Worm (Caenorhabditis elegans) whole organism, young adult: ENCODE measurements around the gene sre-46.
A peak's percentile ranks its signal among the peaks of the same experiment; 100 is the strongest.

ENCODE experiments used
- B0035.1 ChIP-seq: sonication (generic microtip); optimal IDR thresholded peaks from 2 replicates; lab custom pipeline; 2016; ENCODE audit warnings: missing genetic modification characterization, mild to moderate bottlenecking, missing compliant biosample characterization, missing genotype, missing genetic modification reagents
- B0336.3 ChIP-seq: fragments of 200-800 bp; sonication (Bioruptor generic); IDR thresholded peaks from 2 replicates; pipeline ENCODE4 v1.3.6; 2022; ENCODE audit warnings: missing genetic modification characterization, missing compliant biosample characterization
- F10E7.11 ChIP-seq: sonication (generic microtip); optimal IDR thresholded peaks from 2 replicates; lab custom pipeline; 2017; ENCODE audit warnings: mild to moderate bottlenecking, missing genetic modification characterization, moderate library complexity, missing compliant biosample characterization
- F23B12.7 ChIP-seq: sonication (generic microtip); optimal IDR thresholded peaks from 2 replicates; lab custom pipeline; 2017; ENCODE audit warnings: missing genetic modification characterization, mild to moderate bottlenecking, missing compliant biosample characterization, antibody characterized with exemption, moderate library complexity; ENCODE audit not compliant: insufficient read depth
- F33H1.4 ChIP-seq: fragments of 200-800 bp; sonication (Bioruptor generic); IDR thresholded peaks from 2 replicates; pipeline ENCODE4 v1.3.6; 2022; ENCODE audit warnings: missing genetic modification reagents, missing genetic modification characterization, missing compliant biosample characterization
- F37B4.10 ChIP-seq: fragments of 200-800 bp; sonication (Bioruptor generic); IDR thresholded peaks from 2 replicates; pipeline ENCODE4 v1.3.6; 2022; ENCODE audit warnings: missing genetic modification characterization, missing compliant biosample characterization
- F39B2.1 ChIP-seq: fragments of 200-800 bp; sonication (Bioruptor generic); IDR thresholded peaks from 2 replicates; pipeline ENCODE4 v1.3.6; 2022; ENCODE audit warnings: missing genetic modification reagents, missing genetic modification characterization, missing compliant biosample characterization
- F49E8.2 ChIP-seq: sonication (generic microtip); optimal IDR thresholded peaks from 3 replicates; lab custom pipeline; 2017; ENCODE audit warnings: missing genetic modification characterization, mild to moderate bottlenecking, missing compliant biosample characterization, antibody characterized with exemption, moderate library complexity; ENCODE audit not compliant: insufficient read depth
- F55B11.4 ChIP-seq: sonication (generic microtip); optimal IDR thresholded peaks from 2 replicates; lab custom pipeline; 2016; ENCODE audit warnings: missing compliant biosample characterization, missing genetic modification characterization, borderline replicate concordance; ENCODE audit not compliant: insufficient read depth
- F57A8.1 ChIP-seq: fragments of 200-800 bp; sonication (Bioruptor generic); optimal IDR thresholded peaks from 2 replicates; lab custom pipeline; 2018; ENCODE audit warnings: mild to moderate bottlenecking, missing genetic modification characterization, moderate library complexity, missing compliant biosample characterization
- F57C9.4 ChIP-seq: sonication (generic microtip); optimal IDR thresholded peaks from 2 replicates; lab custom pipeline; 2017; ENCODE audit warnings: mild to moderate bottlenecking, missing genetic modification characterization, missing compliant biosample characterization
- Y53F4B.3 ChIP-seq: fragments of 200-800 bp; sonication (Bioruptor generic); IDR thresholded peaks from 2 replicates; pipeline ENCODE4 v1.3.6; 2022; ENCODE audit warnings: missing genetic modification reagents, missing genetic modification characterization, missing compliant biosample characterization
- Y79H2A.3 ChIP-seq: fragments of 200-800 bp; sonication (Bioruptor generic); conservative IDR thresholded peaks from 2 replicates; pipeline ENCODE4 v1.3.6; 2022; ENCODE audit warnings: missing genetic modification reagents, missing genetic modification characterization, missing compliant biosample characterization
- akir-1 ChIP-seq: fragments of 200-800 bp; sonication (Bioruptor generic); optimal IDR thresholded peaks from 2 replicates; lab custom pipeline; 2018; ENCODE audit warnings: mild to moderate bottlenecking, missing genetic modification characterization, moderate library complexity, missing compliant biosample characterization
- aptf-2 ChIP-seq: fragments of 200-800 bp; sonication (Bioruptor generic); conservative IDR thresholded peaks from 2 replicates; pipeline ENCODE4 v1.3.6; 2022; ENCODE audit warnings: missing genetic modification reagents, missing genetic modification characterization, missing compliant biosample characterization
- ceh-100 ChIP-seq: fragments of 200-800 bp; sonication (Bioruptor generic); IDR thresholded peaks from 2 replicates; pipeline ENCODE4 v1.3.6; 2022; ENCODE audit warnings: missing genetic modification reagents, missing genetic modification characterization, missing compliant biosample characterization
- ceh-40 ChIP-seq: fragments of 200-800 bp; sonication (Bioruptor generic); IDR thresholded peaks from 2 replicates; pipeline ENCODE4 v1.3.6; 2022; ENCODE audit warnings: missing genetic modification characterization, missing compliant biosample characterization
- ceh-58 ChIP-seq: fragments of 200-800 bp; sonication (Bioruptor generic); IDR thresholded peaks from 2 replicates; pipeline ENCODE4 v1.3.6; 2022; ENCODE audit warnings: missing genetic modification characterization, missing compliant biosample characterization
- ceh-79 ChIP-seq: sonication (generic microtip); optimal IDR thresholded peaks from 2 replicates; lab custom pipeline; 2017; ENCODE audit warnings: mild to moderate bottlenecking, missing genetic modification characterization, missing compliant biosample characterization
- die-1 ChIP-seq: sonication (generic microtip); optimal IDR thresholded peaks from 2 replicates; lab custom pipeline; 2016; ENCODE audit warnings: missing genotype, mild to moderate bottlenecking, missing genetic modification characterization, missing compliant biosample characterization
- dox-1 ChIP-seq: fragments of 200-800 bp; sonication (Bioruptor generic); IDR thresholded peaks from 2 replicates; pipeline ENCODE4 v1.3.6; 2022; ENCODE audit warnings: missing genetic modification reagents, missing genetic modification characterization, missing compliant biosample characterization
- dpff-1 ChIP-seq: sonication (generic microtip); optimal IDR thresholded peaks from 2 replicates; lab custom pipeline; 2017; ENCODE audit warnings: mild to moderate bottlenecking, missing genetic modification characterization, missing compliant biosample characterization
- dpl-1 ChIP-seq: fragments of 150-350 bp; optimal IDR thresholded peaks from 2 replicates; lab custom pipeline; 2014; ENCODE audit warnings: missing biosample characterization, missing genetic modification reagents, missing genetic modification characterization
- gei-17 ChIP-seq: fragments of 200-800 bp; sonication (Bioruptor generic); optimal IDR thresholded peaks from 2 replicates; lab custom pipeline; 2018; ENCODE audit warnings: mild to moderate bottlenecking, missing genetic modification characterization, missing compliant biosample characterization
- hlh-12 ChIP-seq: sonication (generic microtip); optimal IDR thresholded peaks from 2 replicates; lab custom pipeline; 2016; ENCODE audit warnings: missing genetic modification characterization, missing compliant biosample characterization
- let-607 ChIP-seq, 2 experiments: fragments of 200-800 bp in 1 of 2; sonication (Bioruptor generic) in 1 of 2; sonication (generic microtip) in 1 of 2; optimal IDR thresholded peaks; 2 replicates each; lab custom pipeline; 2016 to 2018; ENCODE audit warnings: mild to moderate bottlenecking in 2 of 2, missing compliant biosample characterization in 2 of 2, missing genetic modification characterization in 2 of 2, moderate library complexity in 2 of 2, missing genotype in 1 of 2
- lin-35 ChIP-seq, 3 experiments: fragments of 150-350 bp in 2 of 3; sonication (generic microtip) in 1 of 3; optimal IDR thresholded peaks; 2 replicates each; lab custom pipeline; 2014 to 2018; ENCODE audit warnings: missing biosample characterization in 3 of 3, missing genetic modification characterization in 3 of 3, missing genetic modification reagents in 3 of 3
- lsl-1 ChIP-seq: fragments of 200-800 bp; sonication (Bioruptor generic); optimal IDR thresholded peaks from 2 replicates; lab custom pipeline; 2018; ENCODE audit warnings: mild to moderate bottlenecking, missing genetic modification characterization, moderate library complexity, missing compliant biosample characterization
- madf-8 ChIP-seq: fragments of 200-800 bp; sonication (Bioruptor generic); conservative IDR thresholded peaks from 2 replicates; pipeline ENCODE4 v1.3.6; 2022; ENCODE audit warnings: missing genetic modification reagents, missing genetic modification characterization, missing compliant biosample characterization
- mcd-1 ChIP-seq: fragments of 200-800 bp; sonication (Bioruptor generic); IDR thresholded peaks from 2 replicates; pipeline ENCODE4 v1.3.6; 2022; ENCODE audit warnings: missing genetic modification reagents, missing genetic modification characterization, missing compliant biosample characterization
- mel-28 ChIP-seq: sonication (generic microtip); optimal IDR thresholded peaks from 2 replicates; lab custom pipeline; 2016; ENCODE audit warnings: borderline replicate concordance, mild to moderate bottlenecking, missing genetic modification characterization, missing compliant biosample characterization
- nfya-1 ChIP-seq: sonication (generic microtip); optimal IDR thresholded peaks from 2 replicates; lab custom pipeline; 2017; ENCODE audit warnings: antibody characterized with exemption, missing compliant biosample characterization, missing genetic modification characterization, borderline replicate concordance; ENCODE audit not compliant: insufficient read depth
- nhr-120 ChIP-seq: fragments of 200-800 bp; sonication (Bioruptor generic); IDR thresholded peaks from 2 replicates; pipeline ENCODE4 v1.3.6; 2022; ENCODE audit warnings: missing genetic modification characterization, missing compliant biosample characterization
- pbrm-1 ChIP-seq: fragments of 200-800 bp; sonication (Bioruptor generic); IDR thresholded peaks from 2 replicates; pipeline ENCODE4 v1.3.6; 2022; ENCODE audit warnings: missing genetic modification reagents, missing genetic modification characterization, missing compliant biosample characterization
- repo-1 ChIP-seq: sonication (generic microtip); optimal IDR thresholded peaks from 2 replicates; lab custom pipeline; 2017; ENCODE audit warnings: mild to moderate bottlenecking, missing genetic modification characterization, missing compliant biosample characterization
- sea-2 ChIP-seq: fragments of 200-800 bp; sonication (Bioruptor generic); IDR thresholded peaks from 2 replicates; pipeline ENCODE4 v1.3.6; 2022; ENCODE audit warnings: missing genetic modification characterization, missing compliant biosample characterization
- snpc-1.1 ChIP-seq: sonication (generic microtip); optimal IDR thresholded peaks from 2 replicates; lab custom pipeline; 2017; ENCODE audit warnings: missing genetic modification characterization, mild to moderate bottlenecking, missing compliant biosample characterization, antibody characterized with exemption, moderate library complexity, missing genotype, missing genetic modification reagents; ENCODE audit not compliant: insufficient read depth
- unc-62 ChIP-seq: fragments of 150-350 bp; optimal IDR thresholded peaks from 2 replicates; lab custom pipeline; 2014; ENCODE audit warnings: missing biosample characterization, missing genetic modification reagents, missing genetic modification characterization
- zfh-2 ChIP-seq: fragments of 200-800 bp; sonication (Bioruptor generic); conservative IDR thresholded peaks from 2 replicates; pipeline ENCODE4 v1.3.6; 2022; ENCODE audit warnings: missing genetic modification reagents, missing genetic modification characterization, missing compliant biosample characterization
- ztf-28 ChIP-seq: fragments of 200-800 bp; sonication (Bioruptor generic); IDR thresholded peaks from 2 replicates; pipeline ENCODE4 v1.3.6; 2022; ENCODE audit warnings: missing genetic modification reagents, missing genetic modification characterization, missing compliant biosample characterization

Gene sre-46

DNA sequence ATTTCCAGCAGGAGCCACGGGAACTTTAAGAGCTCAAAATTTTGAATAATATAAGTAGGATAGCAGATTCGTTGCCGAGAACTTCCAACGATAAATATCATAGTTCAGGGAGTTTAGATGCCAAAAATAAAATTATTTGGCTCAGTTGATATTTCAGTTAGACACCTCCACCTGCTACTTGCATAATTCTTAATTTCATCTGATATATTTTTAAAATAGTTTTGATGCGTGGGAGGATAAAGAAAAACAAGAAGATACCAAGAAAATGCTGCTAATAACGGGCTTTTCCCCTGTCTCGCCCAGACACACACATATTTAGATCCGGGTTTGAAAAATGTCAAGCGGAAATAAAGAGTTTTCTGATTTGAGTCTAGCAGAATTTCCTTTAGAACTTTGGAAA, at the start of gene sre-46:
TSS of gene sre-46 (minus strand) at position 101 of the 400 bp plus-strand sequence.
- TF ChIP-seq dox-1 (GFP tag; lab: Robert Waterston, UW) (no peak), ztf-28 (GFP tag; lab: Robert Waterston, UW) (no peak), pbrm-1 (no peak), ceh-100 (GFP tag; lab: Robert Waterston, UW) (no peak), F23B12.7 (no peak), F55B11.4 (tag; lab: Kevin White, UChicago) (no peak), die-1 (no peak), gei-17 (GFP tag; lab: Kevin White, UChicago) (no peak), F39B2.1 (GFP tag; lab: Robert Waterston, UW) (no peak), dpl-1 (no peak), sea-2 (GFP tag; lab: Robert Waterston, UW) (no peak), Y79H2A.3 (GFP tag; lab: Robert Waterston, UW) (no peak), B0336.3 (GFP tag; lab: Robert Waterston, UW) (no peak), unc-62 (GFP tag; lab: Kevin White, UChicago) (no peak), F10E7.11 (tag; lab: Kevin White, UChicago) (no peak), akir-1 (GFP tag; lab: Kevin White, UChicago) (no peak), B0035.1 (tag; lab: Kevin White, UChicago) (no peak), dpff-1 (tag; lab: Kevin White, UChicago) (no peak)
- TF ChIP-seq, all 124 proteins: peak for 0

DNA sequence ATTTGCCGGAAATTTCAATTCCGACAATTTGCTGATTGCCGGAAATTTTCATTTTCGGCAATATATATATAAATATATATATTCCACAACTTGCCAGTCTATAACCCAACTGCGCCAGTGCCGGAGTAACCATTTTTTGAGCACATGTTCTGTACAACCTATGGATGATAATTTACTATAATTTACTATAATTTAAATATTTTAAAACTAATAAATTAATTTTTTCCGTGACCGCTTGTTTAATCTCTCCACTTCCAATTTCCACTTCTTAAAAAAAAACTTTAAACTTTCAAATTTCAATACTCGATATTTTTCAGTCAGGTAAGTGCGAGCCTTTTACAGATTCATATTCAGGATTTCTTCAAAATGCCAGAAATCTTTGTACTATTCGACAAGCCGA, 44.8 kb upstream of the sre-46 start, which contains the start of gene arrd-12:
TSS of gene arrd-12 (plus strand) at position 301 of the 400 bp plus-strand sequence.
- no peak for TF ChIP-seq F33H1.4 (GFP tag; lab: Robert Waterston, UW)
- TF ChIP-seq akir-1 (GFP tag; lab: Kevin White, UChicago): no peak

DNA sequence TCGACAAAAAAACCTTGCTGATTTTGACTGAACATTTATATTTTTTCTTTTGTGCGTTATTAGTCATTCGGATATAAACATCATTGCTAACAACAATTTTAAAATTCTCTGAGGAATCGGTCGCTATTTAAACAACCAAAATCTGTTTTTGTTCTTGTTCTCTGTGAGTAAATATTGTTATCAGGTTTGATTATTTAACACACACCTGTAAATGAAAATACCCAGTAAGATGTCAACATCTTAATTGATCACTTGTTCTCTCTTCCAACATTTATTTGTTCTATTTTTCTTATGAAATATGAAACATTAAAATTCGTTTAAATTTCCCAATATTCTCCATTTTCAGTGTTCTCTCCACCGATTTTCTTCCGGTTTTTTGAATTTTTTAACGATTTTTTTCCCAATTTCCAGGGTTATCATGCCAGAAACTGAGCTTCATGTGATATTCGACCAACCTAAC, 41.9 kb upstream of the sre-46 start, which contains the start of gene arrd-11:
TSS of gene arrd-11 (plus strand) at position 410 of the 460 bp plus-strand sequence.
- TF ChIP-seq nfya-1: no peak

ce11 chrII:13758108-13758507, 37.0 kb upstream of the sre-46 start, which contains the start of gene arrd-13:
TSS of gene arrd-13 (plus strand) at chrII:13758408.
- peak; percentile 69 for TF ChIP-seq lsl-1
- TF ChIP-seq F49E8.2 (tag; lab: Kevin White, UChicago): no peak
- no peak for TF ChIP-seq B0336.3 (GFP tag; lab: Robert Waterston, UW)
- TF ChIP-seq F37B4.10 (GFP tag; lab: Robert Waterston, UW): no peak
- TF ChIP-seq F57C9.4 (tag; lab: Kevin White, UChicago): no peak
- no peak for TF ChIP-seq ceh-40
- no peak for TF ChIP-seq mcd-1 (GFP tag; lab: Robert Waterston, UW)

ce11 chrII:13756232-13756631, 35.1 kb upstream of the sre-46 start:
- no peak for TF ChIP-seq nhr-120 (GFP tag; lab: Robert Waterston, UW)
- no peak for TF ChIP-seq let-607 (tag; optimal IDR thresholded peaks at IDR 0.05; lab: Kevin White, UChicago)
- TF ChIP-seq F39B2.1 (GFP tag; lab: Robert Waterston, UW): no peak
- TF ChIP-seq ceh-79 (tag; lab: Kevin White, UChicago): no peak
- TF ChIP-seq madf-8 (GFP tag; lab: Robert Waterston, UW): no peak
- no peak for TF ChIP-seq hlh-12 (tag; lab: Kevin White, UChicago)
- TF ChIP-seq repo-1 (tag; lab: Kevin White, UChicago): no peak
- TF ChIP-seq F10E7.11 (tag; lab: Kevin White, UChicago): no peak
- TF ChIP-seq snpc-1.1 (tag; lab: Kevin White, UChicago): no peak
- TF ChIP-seq sea-2 (GFP tag; lab: Robert Waterston, UW): no peak
- TF ChIP-seq ceh-58 (GFP tag; lab: Robert Waterston, UW): no peak
- no peak for TF ChIP-seq lin-35 (GFP tag; optimal IDR thresholded peaks at IDR 0.05; lab: Kevin White, UChicago)
- TF ChIP-seq F57A8.1 (GFP tag; lab: Kevin White, UChicago): no peak
- TF ChIP-seq zfh-2 (GFP tag; lab: Robert Waterston, UW): no peak
- TF ChIP-seq Y53F4B.3 (GFP tag; lab: Robert Waterston, UW): no peak
- no peak for TF ChIP-seq aptf-2 (GFP tag; lab: Robert Waterston, UW)
- no peak for TF ChIP-seq B0035.1 (tag; lab: Kevin White, UChicago)
- no peak for TF ChIP-seq mel-28 (tag; lab: Kevin White, UChicago)
